Fruit fly (Drosophila melanogaster): ENCODE measurements around the gene Sfp24Bd.

Sfp24Bd gene

DNA sequence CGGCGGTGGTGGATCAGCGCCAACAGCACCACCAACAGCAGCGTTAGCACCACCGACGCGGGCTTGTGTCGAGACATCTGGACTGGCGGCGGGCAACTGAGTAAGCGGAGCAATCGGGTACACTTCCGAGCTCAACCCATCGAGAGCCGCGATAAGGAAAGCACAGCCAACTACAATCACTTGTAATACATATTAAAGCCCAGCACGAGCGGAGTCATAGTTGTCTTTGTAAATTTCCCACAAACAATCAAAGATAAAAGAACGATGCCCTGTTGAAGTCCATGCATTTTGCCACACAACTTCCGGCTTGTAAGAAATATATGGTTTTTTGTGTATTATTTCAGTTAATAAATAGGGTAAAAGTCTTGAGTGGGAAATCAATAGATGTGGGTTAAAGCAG, 38.0 kb upstream of the Sfp24Bd start, which contains the start of gene CG31777:
Gene CG31777 (minus strand): TSS at position 101 of the 400 bp plus-strand sequence.
- TF ChIP-seq toe (GFP tag; optimal IDR thresholded peaks at IDR 0.05) (no peak), ovo (GFP tag; optimal IDR thresholded peaks at IDR 0.05) (no peak), CG12768 (GFP tag; optimal IDR thresholded peaks at IDR 0.05) (no peak), CG14711 (tag; optimal IDR thresholded peaks at IDR 0.05) (no peak), cic (GFP tag; optimal IDR thresholded peaks at IDR 0.05) (no peak), CG7101 (tag; optimal IDR thresholded peaks at IDR 0.05) (no peak), CG7045 (GFP tag; optimal IDR thresholded peaks at IDR 0.05) (no peak), Hr96 (GFP tag; optimal IDR thresholded peaks at IDR 0.05) (no peak), pad (GFP tag; optimal IDR thresholded peaks at IDR 0.05) (no peak), CG1620 (GFP tag; optimal IDR thresholded peaks at IDR 0.05) (no peak), Clk (GFP tag; optimal IDR thresholded peaks at IDR 0.05) (no peak), bab1 (GFP tag; optimal IDR thresholded peaks at IDR 0.05) (no peak), cnc (optimal IDR thresholded peaks at IDR 0.05) (no peak), CG33017 (tag; optimal IDR thresholded peaks at IDR 0.05) (no peak), Mnt (GFP tag; optimal IDR thresholded peaks at IDR 0.05) (no peak), Crg-1 (GFP tag; optimal IDR thresholded peaks at IDR 0.05) (no peak), CG5204 (GFP tag; optimal IDR thresholded peaks at IDR 0.05) (no peak), tj (GFP tag; optimal IDR thresholded peaks at IDR 0.05) (no peak)

DNA sequence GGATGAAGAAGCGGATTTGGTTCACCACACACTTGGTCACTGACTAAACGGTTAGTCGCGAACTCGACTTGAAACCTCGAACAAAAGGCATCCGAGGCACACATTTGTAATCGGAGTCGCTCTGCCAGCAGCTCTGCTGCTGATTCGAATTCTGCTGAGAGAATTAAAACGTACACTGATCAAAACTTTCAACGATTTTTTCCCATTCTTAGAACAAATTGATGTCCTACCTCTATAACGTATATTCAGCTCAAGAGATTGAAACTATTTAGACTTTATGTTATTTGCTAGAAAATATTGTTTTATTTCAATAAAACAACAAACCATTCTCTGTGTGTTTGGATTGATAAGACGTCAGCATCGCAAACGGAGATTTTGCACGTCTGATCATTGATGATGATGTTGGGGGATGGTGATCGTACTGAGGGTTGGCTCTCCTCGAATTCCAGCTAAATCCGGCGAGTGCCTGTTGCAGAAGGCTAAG, 36.5 kb upstream of the Sfp24Bd start, which contains the start of gene CG31778:
Gene CG31778 (minus strand): TSS at position 51 of the 484 bp plus-strand sequence.
- TF ChIP-seq kay (GFP tag; ENCODE audit: borderline replicate concordance) (no peak), CG5204 (GFP tag; optimal IDR thresholded peaks at IDR 0.05) (peak; percentile 50), CG14711 (tag; optimal IDR thresholded peaks at IDR 0.05) (peak; percentile 69), CG7101 (tag; optimal IDR thresholded peaks at IDR 0.05) (peak; percentile 73), CG7045 (GFP tag; optimal IDR thresholded peaks at IDR 0.05) (peak; percentile 6), toe (GFP tag; optimal IDR thresholded peaks at IDR 0.05) (no peak), Mnt (GFP tag; optimal IDR thresholded peaks at IDR 0.05) (peak; percentile 30), CG11617 (GFP tag; optimal IDR thresholded peaks at IDR 0.05) (peak; percentile 24), CG1620 (GFP tag; optimal IDR thresholded peaks at IDR 0.05) (no peak), pad (GFP tag; optimal IDR thresholded peaks at IDR 0.05) (peak; percentile 13), Clk (GFP tag; optimal IDR thresholded peaks at IDR 0.05) (no peak), CG33017 (tag; optimal IDR thresholded peaks at IDR 0.05) (peak; percentile 83), CG12768 (GFP tag; optimal IDR thresholded peaks at IDR 0.05) (peak; percentile 42), tj (GFP tag; optimal IDR thresholded peaks at IDR 0.05) (peak; percentile 36)

DNA sequence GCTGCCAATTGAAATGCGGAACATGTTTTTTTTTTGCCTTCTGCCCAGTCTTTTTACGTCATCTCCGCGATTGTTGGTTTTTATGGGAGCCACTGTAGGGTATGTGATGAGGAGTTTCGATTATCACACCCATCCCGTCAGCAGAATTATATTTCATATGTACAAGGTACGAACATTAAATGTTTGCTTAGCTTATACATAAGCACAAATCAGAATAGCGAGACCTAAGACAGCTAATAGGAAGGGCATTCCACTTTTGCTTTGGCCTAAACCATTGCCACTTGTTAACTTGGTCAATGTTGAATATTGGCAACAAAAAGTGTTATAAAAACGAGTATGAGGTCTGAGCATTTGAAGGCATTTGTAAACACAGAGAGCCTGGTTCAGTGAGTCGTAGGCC, 34.3 kb upstream of the Sfp24Bd start, which contains the start of gene CG2816:
Gene CG2816 (plus strand): TSS at position 400 of the 400 bp plus-strand sequence.
- peak; percentile 45 for TF ChIP-seq CG7101 (tag; optimal IDR thresholded peaks at IDR 0.05)
- TF ChIP-seq CG14711 (tag; optimal IDR thresholded peaks at IDR 0.05), result peak; percentile 64
- TF ChIP-seq Mnt (GFP tag; optimal IDR thresholded peaks at IDR 0.05), result no peak
- TF ChIP-seq tj (GFP tag; optimal IDR thresholded peaks at IDR 0.05), result peak; percentile 13
- no peak for TF ChIP-seq cic (GFP tag; optimal IDR thresholded peaks at IDR 0.05)
- TF ChIP-seq CG1620 (GFP tag; optimal IDR thresholded peaks at IDR 0.05), result peak; percentile 7
- TF ChIP-seq CG7045 (GFP tag; optimal IDR thresholded peaks at IDR 0.05), result peak; percentile 44
- TF ChIP-seq CG5204 (GFP tag; optimal IDR thresholded peaks at IDR 0.05), result peak; percentile 69
- peak; percentile 79 for TF ChIP-seq CG33017 (tag; optimal IDR thresholded peaks at IDR 0.05)
- peak; percentile 57 for TF ChIP-seq toe (GFP tag; optimal IDR thresholded peaks at IDR 0.05)
- TF ChIP-seq Clk (GFP tag; optimal IDR thresholded peaks at IDR 0.05), result no peak
- TF ChIP-seq pad (GFP tag; optimal IDR thresholded peaks at IDR 0.05), result peak; percentile 22
- TF ChIP-seq Hr96 (GFP tag; optimal IDR thresholded peaks at IDR 0.05), result peak; percentile 54
- TF ChIP-seq kay (GFP tag; ENCODE audit: borderline replicate concordance), result peak; percentile 77
- peak; percentile 64 for TF ChIP-seq CG12768 (GFP tag; optimal IDR thresholded peaks at IDR 0.05)
- no peak for TF ChIP-seq cnc (optimal IDR thresholded peaks at IDR 0.05)

DNA sequence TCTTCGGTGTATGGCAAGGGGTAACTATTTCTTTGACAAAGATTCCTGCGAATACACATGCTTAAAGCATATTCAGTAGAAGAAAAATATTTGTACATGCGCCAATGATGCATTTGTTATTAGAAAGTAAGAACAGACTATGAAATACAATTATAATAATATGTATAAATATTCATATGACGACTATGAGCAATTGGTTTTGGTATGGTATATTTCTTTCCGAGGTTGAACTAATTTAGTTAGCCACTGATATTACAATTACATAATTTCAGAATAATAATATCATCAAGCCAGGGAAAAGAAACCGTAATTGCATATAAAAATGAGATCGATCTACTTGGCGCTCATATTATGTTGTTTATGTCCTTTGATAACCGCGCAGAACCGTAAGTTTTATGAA, 32.6 kb upstream of the Sfp24Bd start, which contains the start of gene CG43145:
Gene CG43145 (plus strand): TSS at position 301 of the 400 bp plus-strand sequence.
- no peak for TF ChIP-seq Hr96 (GFP tag; optimal IDR thresholded peaks at IDR 0.05)

DNA sequence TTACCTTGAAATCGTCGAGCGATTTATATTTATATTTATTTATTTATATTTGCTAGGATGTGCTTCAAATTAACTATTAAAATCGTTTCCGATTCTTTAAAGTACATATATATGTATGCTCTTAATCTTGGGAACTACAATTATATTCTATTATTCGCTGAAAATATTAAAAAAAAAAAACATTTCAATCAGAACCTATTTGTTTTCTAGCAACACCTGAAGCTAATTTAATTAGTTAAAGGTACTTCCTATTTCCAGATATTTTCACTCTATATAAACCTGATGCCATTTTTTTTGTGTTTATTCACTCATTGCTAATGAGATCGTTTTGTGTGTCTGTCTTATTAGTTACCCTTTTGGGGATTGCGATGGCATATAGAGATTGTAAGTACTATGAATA, 32.1 kb upstream of the Sfp24Bd start, which contains the start of gene CG42467:
Gene CG42467 (plus strand): TSS at position 301 of the 400 bp plus-strand sequence.
- TF ChIP-seq CG7045 (GFP tag; optimal IDR thresholded peaks at IDR 0.05) (no peak), CG12768 (GFP tag; optimal IDR thresholded peaks at IDR 0.05) (no peak), CG14711 (tag; optimal IDR thresholded peaks at IDR 0.05) (no peak), Hr96 (GFP tag; optimal IDR thresholded peaks at IDR 0.05) (no peak), cnc (optimal IDR thresholded peaks at IDR 0.05) (no peak), toe (GFP tag; optimal IDR thresholded peaks at IDR 0.05) (no peak), tj (GFP tag; optimal IDR thresholded peaks at IDR 0.05) (no peak), Clk (GFP tag; optimal IDR thresholded peaks at IDR 0.05) (no peak), CG7101 (tag; optimal IDR thresholded peaks at IDR 0.05) (no peak), CG5204 (GFP tag; optimal IDR thresholded peaks at IDR 0.05) (no peak), CG33017 (tag; optimal IDR thresholded peaks at IDR 0.05) (no peak), ovo (GFP tag; optimal IDR thresholded peaks at IDR 0.05) (no peak), Crg-1 (GFP tag; optimal IDR thresholded peaks at IDR 0.05) (no peak), CG1620 (GFP tag; optimal IDR thresholded peaks at IDR 0.05) (no peak), pad (GFP tag; optimal IDR thresholded peaks at IDR 0.05) (no peak), cic (GFP tag; optimal IDR thresholded peaks at IDR 0.05) (no peak), bab1 (GFP tag; optimal IDR thresholded peaks at IDR 0.05) (no peak), CG11617 (GFP tag; optimal IDR thresholded peaks at IDR 0.05) (no peak), Mnt (GFP tag; optimal IDR thresholded peaks at IDR 0.05) (no peak), kay (GFP tag; ENCODE audit: borderline replicate concordance) (no peak)

DNA sequence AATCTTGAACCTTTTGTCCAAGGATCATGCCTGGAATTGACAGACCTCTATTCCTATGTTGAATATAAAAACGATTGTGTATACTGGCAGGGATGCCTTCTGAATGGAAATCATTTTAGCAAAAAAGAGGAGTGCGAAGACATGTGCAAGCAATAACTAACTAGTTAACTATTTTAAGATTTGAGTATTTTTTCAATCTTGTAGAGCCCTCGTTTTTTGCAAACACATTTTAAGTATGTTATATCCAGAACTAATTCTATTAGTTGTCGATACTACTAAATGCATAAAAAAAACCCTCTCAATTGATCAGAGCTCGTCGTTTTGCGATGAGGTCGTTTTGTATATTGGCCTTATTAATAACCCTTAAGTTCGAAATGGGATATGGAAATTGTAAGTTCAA, 31.4 kb upstream of the Sfp24Bd start, which contains the start of gene Sfp24C1:
Gene Sfp24C1 (plus strand): TSS at position 301 of the 400 bp plus-strand sequence.
- TF ChIP-seq Hr96 (GFP tag; optimal IDR thresholded peaks at IDR 0.05) (no peak), cic (GFP tag; optimal IDR thresholded peaks at IDR 0.05) (no peak), CG5204 (GFP tag; optimal IDR thresholded peaks at IDR 0.05) (no peak), kay (GFP tag; ENCODE audit: borderline replicate concordance) (no peak), CG11617 (GFP tag; optimal IDR thresholded peaks at IDR 0.05) (no peak), toe (GFP tag; optimal IDR thresholded peaks at IDR 0.05) (no peak), pad (GFP tag; optimal IDR thresholded peaks at IDR 0.05) (no peak), cnc (optimal IDR thresholded peaks at IDR 0.05) (no peak), CG1620 (GFP tag; optimal IDR thresholded peaks at IDR 0.05) (no peak), ovo (GFP tag; optimal IDR thresholded peaks at IDR 0.05) (no peak), bab1 (GFP tag; optimal IDR thresholded peaks at IDR 0.05) (no peak), CG7101 (tag; optimal IDR thresholded peaks at IDR 0.05) (no peak), Mnt (GFP tag; optimal IDR thresholded peaks at IDR 0.05) (no peak), Crg-1 (GFP tag; optimal IDR thresholded peaks at IDR 0.05) (no peak), CG12768 (GFP tag; optimal IDR thresholded peaks at IDR 0.05) (no peak), CG33017 (tag; optimal IDR thresholded peaks at IDR 0.05) (no peak), tj (GFP tag; optimal IDR thresholded peaks at IDR 0.05) (no peak)
